Worm (Caenorhabditis elegans) whole organism, young adult: ENCODE measurements around the gene C43C3.4.

Experiments
- C17E4.6 ChIP-seq: fragments of 200-800 bp; sonication (Bioruptor generic); IDR thresholded peaks from 2 replicates; pipeline ENCODE4 v1.3.6; 2022; ENCODE audit warnings: missing genetic modification reagents, missing genetic modification characterization, missing compliant biosample characterization
- F10E7.11 ChIP-seq: sonication (generic microtip); optimal IDR thresholded peaks from 2 replicates; lab custom pipeline; 2017; ENCODE audit warnings: mild to moderate bottlenecking, missing genetic modification characterization, moderate library complexity, missing compliant biosample characterization
- F22D6.2 ChIP-seq: sonication (generic microtip); optimal IDR thresholded peaks from 2 replicates; lab custom pipeline; 2016; ENCODE audit warnings: mild to moderate bottlenecking, missing genetic modification characterization, missing compliant biosample characterization
- F49E8.2 ChIP-seq: sonication (generic microtip); optimal IDR thresholded peaks from 3 replicates; lab custom pipeline; 2017; ENCODE audit warnings: missing genetic modification characterization, mild to moderate bottlenecking, missing compliant biosample characterization, antibody characterized with exemption, moderate library complexity; ENCODE audit not compliant: insufficient read depth
- F55B11.4 ChIP-seq: sonication (generic microtip); optimal IDR thresholded peaks from 2 replicates; lab custom pipeline; 2016; ENCODE audit warnings: missing compliant biosample characterization, missing genetic modification characterization, borderline replicate concordance; ENCODE audit not compliant: insufficient read depth
- K11D2.4 ChIP-seq: fragments of 200-800 bp; sonication (Bioruptor generic); IDR thresholded peaks from 2 replicates; pipeline ENCODE4 v1.3.6; 2022; ENCODE audit warnings: missing genetic modification reagents, missing genetic modification characterization, missing compliant biosample characterization
- K12H6.12 ChIP-seq: fragments of 200-800 bp; sonication (Bioruptor generic); optimal IDR thresholded peaks from 2 replicates; lab custom pipeline; 2018; ENCODE audit warnings: mild to moderate bottlenecking, missing genetic modification characterization, missing compliant biosample characterization
- Y53F4B.3 ChIP-seq: fragments of 200-800 bp; sonication (Bioruptor generic); IDR thresholded peaks from 2 replicates; pipeline ENCODE4 v1.3.6; 2022; ENCODE audit warnings: missing genetic modification reagents, missing genetic modification characterization, missing compliant biosample characterization
- ZK185.1 ChIP-seq: sonication (generic microtip); optimal IDR thresholded peaks from 2 replicates; lab custom pipeline; 2016; ENCODE audit warnings: mild to moderate bottlenecking, missing genetic modification characterization, missing compliant biosample characterization; ENCODE audit not compliant: poor library complexity, severe bottlenecking
- ama-1 ChIP-seq, 3 experiments: fragments of 150-350 bp in 1 of 3; sonication (generic microtip) in 2 of 3; optimal IDR thresholded peaks; 2 replicates each; lab custom pipeline; 2014 to 2018; ENCODE audit warnings: missing biosample characterization in 2 of 3, missing genetic modification characterization in 2 of 3, missing genetic modification reagents in 2 of 3
- aptf-3 ChIP-seq: fragments of 200-800 bp; sonication (Bioruptor generic); IDR thresholded peaks from 2 replicates; pipeline ENCODE4 v1.3.6; 2022; ENCODE audit warnings: missing genetic modification characterization, missing compliant biosample characterization
- attf-5 ChIP-seq: fragments of 200-800 bp; sonication (Bioruptor generic); optimal IDR thresholded peaks from 2 replicates; lab custom pipeline; 2018; ENCODE audit warnings: mild to moderate bottlenecking, missing genetic modification characterization, missing compliant biosample characterization
- attf-6 ChIP-seq: fragments of 200-800 bp; sonication (Bioruptor generic); IDR thresholded peaks from 2 replicates; pipeline ENCODE4 v1.3.6; 2022; ENCODE audit warnings: missing genetic modification reagents, missing genetic modification characterization, missing compliant biosample characterization
- ccch-3 ChIP-seq: fragments of 200-800 bp; sonication (Bioruptor generic); optimal IDR thresholded peaks from 2 replicates; lab custom pipeline; 2018; ENCODE audit warnings: mild to moderate bottlenecking, missing genetic modification characterization, missing compliant biosample characterization
- cebp-1 ChIP-seq, 2 experiments: fragments of 200-800 bp in 1 of 2; sonication (Bioruptor generic) in 1 of 2; sonication (generic microtip) in 1 of 2; IDR thresholded peaks in 1 of 2; optimal IDR thresholded peaks in 1 of 2; 2 replicates each; pipeline versions ENCODE4 v1.3.6 to Lab custom; 2017 to 2022; ENCODE audit warnings: missing compliant biosample characterization in 2 of 2, missing genetic modification characterization in 2 of 2, mild to moderate bottlenecking in 1 of 2, missing genetic modification reagents in 1 of 2, moderate library complexity in 1 of 2
- ceh-100 ChIP-seq: fragments of 200-800 bp; sonication (Bioruptor generic); IDR thresholded peaks from 2 replicates; pipeline ENCODE4 v1.3.6; 2022; ENCODE audit warnings: missing genetic modification reagents, missing genetic modification characterization, missing compliant biosample characterization
- ceh-27 ChIP-seq: fragments of 200-800 bp; sonication (Bioruptor generic); optimal IDR thresholded peaks from 2 replicates; lab custom pipeline; 2018; ENCODE audit warnings: mild to moderate bottlenecking, missing genetic modification characterization, moderate library complexity, missing compliant biosample characterization
- ceh-79 ChIP-seq: sonication (generic microtip); optimal IDR thresholded peaks from 2 replicates; lab custom pipeline; 2017; ENCODE audit warnings: mild to moderate bottlenecking, missing genetic modification characterization, missing compliant biosample characterization
- ceh-91 ChIP-seq: fragments of 200-800 bp; sonication (Bioruptor generic); IDR thresholded peaks from 2 replicates; pipeline ENCODE4 v1.3.6; 2022; ENCODE audit warnings: missing genetic modification reagents, missing genetic modification characterization, missing compliant biosample characterization
- chd-7 ChIP-seq: sonication (generic microtip); optimal IDR thresholded peaks from 2 replicates; lab custom pipeline; 2016; ENCODE audit warnings: mild to moderate bottlenecking, missing genetic modification characterization, moderate library complexity, missing compliant biosample characterization
- die-1 ChIP-seq: sonication (generic microtip); optimal IDR thresholded peaks from 2 replicates; lab custom pipeline; 2016; ENCODE audit warnings: missing genotype, mild to moderate bottlenecking, missing genetic modification characterization, missing compliant biosample characterization
- dpl-1 ChIP-seq: fragments of 150-350 bp; optimal IDR thresholded peaks from 2 replicates; lab custom pipeline; 2014; ENCODE audit warnings: missing biosample characterization, missing genetic modification reagents, missing genetic modification characterization
- efl-1 ChIP-seq: fragments of 150-350 bp; optimal IDR thresholded peaks from 2 replicates; lab custom pipeline; 2014; ENCODE audit warnings: missing biosample characterization, missing genetic modification reagents, missing genetic modification characterization
- ekl-4 ChIP-seq: fragments of 200-800 bp; sonication (Bioruptor generic); IDR thresholded peaks from 2 replicates; pipeline ENCODE4 v1.3.6; 2022; ENCODE audit warnings: missing genetic modification reagents, missing genetic modification characterization, missing compliant biosample characterization
- gei-17 ChIP-seq: fragments of 200-800 bp; sonication (Bioruptor generic); optimal IDR thresholded peaks from 2 replicates; lab custom pipeline; 2018; ENCODE audit warnings: mild to moderate bottlenecking, missing genetic modification characterization, missing compliant biosample characterization
- him-1 ChIP-seq: sonication (generic microtip); optimal IDR thresholded peaks from 2 replicates; lab custom pipeline; 2016; ENCODE audit warnings: missing genotype, missing genetic modification reagents, missing genetic modification characterization, missing compliant biosample characterization
- hlh-12 ChIP-seq: sonication (generic microtip); optimal IDR thresholded peaks from 2 replicates; lab custom pipeline; 2016; ENCODE audit warnings: missing genetic modification characterization, missing compliant biosample characterization
- lag-1 ChIP-seq: fragments of 200-800 bp; sonication (Bioruptor generic); IDR thresholded peaks from 2 replicates; pipeline ENCODE4 v1.3.6; 2022; ENCODE audit warnings: missing genetic modification reagents, missing genetic modification characterization, missing compliant biosample characterization
- let-526 ChIP-seq: fragments of 200-800 bp; sonication (Bioruptor generic); IDR thresholded peaks from 2 replicates; pipeline ENCODE4 v1.3.6; 2022; ENCODE audit warnings: missing genetic modification reagents, missing genetic modification characterization, missing compliant biosample characterization
- let-607 ChIP-seq, 2 experiments: fragments of 200-800 bp in 1 of 2; sonication (Bioruptor generic) in 1 of 2; sonication (generic microtip) in 1 of 2; optimal IDR thresholded peaks; 2 replicates each; lab custom pipeline; 2016 to 2018; ENCODE audit warnings: mild to moderate bottlenecking in 2 of 2, missing compliant biosample characterization in 2 of 2, missing genetic modification characterization in 2 of 2, moderate library complexity in 2 of 2, missing genotype in 1 of 2
- lin-26 ChIP-seq: fragments of 200-800 bp; sonication (Bioruptor generic); IDR thresholded peaks from 2 replicates; pipeline ENCODE4 v1.3.6; 2022; ENCODE audit warnings: missing genetic modification reagents, missing genetic modification characterization, missing compliant biosample characterization
- lsl-1 ChIP-seq: fragments of 200-800 bp; sonication (Bioruptor generic); optimal IDR thresholded peaks from 2 replicates; lab custom pipeline; 2018; ENCODE audit warnings: mild to moderate bottlenecking, missing genetic modification characterization, moderate library complexity, missing compliant biosample characterization
- lsy-27 ChIP-seq: sonication (generic microtip); optimal IDR thresholded peaks from 2 replicates; lab custom pipeline; 2017; ENCODE audit warnings: missing genetic modification characterization, mild to moderate bottlenecking, missing compliant biosample characterization, antibody characterized with exemption, missing genotype, borderline replicate concordance; ENCODE audit not compliant: insufficient read depth
- mcd-1 ChIP-seq: fragments of 200-800 bp; sonication (Bioruptor generic); IDR thresholded peaks from 2 replicates; pipeline ENCODE4 v1.3.6; 2022; ENCODE audit warnings: missing genetic modification reagents, missing genetic modification characterization, missing compliant biosample characterization
- mel-28 ChIP-seq: sonication (generic microtip); optimal IDR thresholded peaks from 2 replicates; lab custom pipeline; 2016; ENCODE audit warnings: borderline replicate concordance, mild to moderate bottlenecking, missing genetic modification characterization, missing compliant biosample characterization
- mes-4 ChIP-seq: sonication (generic microtip); optimal IDR thresholded peaks from 2 replicates; lab custom pipeline; 2016; ENCODE audit warnings: missing genotype, missing genetic modification characterization, missing compliant biosample characterization
- nfya-1 ChIP-seq: sonication (generic microtip); optimal IDR thresholded peaks from 2 replicates; lab custom pipeline; 2017; ENCODE audit warnings: antibody characterized with exemption, missing compliant biosample characterization, missing genetic modification characterization, borderline replicate concordance; ENCODE audit not compliant: insufficient read depth
- nhr-80 ChIP-seq: sonication (generic microtip); optimal IDR thresholded peaks from 2 replicates; lab custom pipeline; 2016; ENCODE audit warnings: missing genetic modification characterization, missing compliant biosample characterization
- nhr-90 ChIP-seq: sonication (generic microtip); optimal IDR thresholded peaks from 2 replicates; lab custom pipeline; 2016; ENCODE audit warnings: missing genotype, mild to moderate bottlenecking, missing genetic modification characterization, missing compliant biosample characterization
- pha-4 ChIP-seq: fragments of 150-350 bp; sonication (generic microtip); optimal IDR thresholded peaks from 2 replicates; lab custom pipeline; 2014; ENCODE audit warnings: missing biosample characterization, missing genetic modification reagents, missing genetic modification characterization
- snpc-3.4 ChIP-seq: sonication (generic microtip); optimal IDR thresholded peaks from 2 replicates; lab custom pipeline; 2017; ENCODE audit warnings: missing genetic modification characterization, mild to moderate bottlenecking, missing compliant biosample characterization, antibody characterized with exemption, moderate library complexity, missing genotype, missing genetic modification reagents
- tbx-9 ChIP-seq: sonication (generic microtip); optimal IDR thresholded peaks from 2 replicates; lab custom pipeline; 2016; ENCODE audit warnings: borderline replicate concordance, missing genetic modification characterization, inconsistent platforms, missing compliant biosample characterization
- tlf-1 ChIP-seq: fragments of 200-800 bp; sonication (Bioruptor generic); optimal IDR thresholded peaks from 2 replicates; lab custom pipeline; 2018; ENCODE audit warnings: mild to moderate bottlenecking, missing genetic modification characterization, missing compliant biosample characterization
- unc-130 ChIP-seq: sonication (generic microtip); optimal IDR thresholded peaks from 2 replicates; lab custom pipeline; 2016; ENCODE audit warnings: missing genetic modification reagents, missing genetic modification characterization, missing compliant biosample characterization
- xnd-1 ChIP-seq: sonication (generic microtip); optimal IDR thresholded peaks from 2 replicates; lab custom pipeline; 2016; ENCODE audit warnings: missing genotype, missing genetic modification reagents, missing genetic modification characterization, missing compliant biosample characterization
- zfh-2 ChIP-seq: fragments of 200-800 bp; sonication (Bioruptor generic); conservative IDR thresholded peaks from 2 replicates; pipeline ENCODE4 v1.3.6; 2022; ENCODE audit warnings: missing genetic modification reagents, missing genetic modification characterization, missing compliant biosample characterization
- ztf-18 ChIP-seq: sonication (generic microtip); optimal IDR thresholded peaks from 2 replicates; lab custom pipeline; 2016; ENCODE audit warnings: missing genotype, mild to moderate bottlenecking, missing genetic modification characterization, missing compliant biosample characterization

C43C3.4 gene

DNA sequence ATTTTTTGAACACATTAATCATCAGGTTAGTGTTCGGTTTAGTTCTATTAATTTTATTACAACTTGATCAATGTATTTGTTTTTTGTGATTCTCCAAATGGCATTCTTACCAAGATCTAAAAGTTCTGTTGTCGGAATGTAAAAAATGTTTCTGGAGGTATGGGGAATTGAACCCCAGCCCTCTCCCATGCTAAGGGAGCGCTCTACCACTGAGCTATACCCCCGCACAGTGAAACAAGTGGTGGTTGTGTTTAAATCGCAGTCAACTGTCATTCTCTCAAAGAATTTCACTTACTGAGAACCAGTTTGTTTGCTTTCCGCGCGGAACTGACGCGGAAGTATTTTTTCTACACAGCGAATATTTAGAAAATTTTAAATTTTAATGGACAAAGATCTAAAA is 37.0 kb downstream of the C43C3.4 start (continued):
- TF ChIP-seq lag-1 (GFP tag; lab: Robert Waterston, UW) (no peak), pha-4 (tag; lab: Kevin White, UChicago) (no peak), ccch-3 (GFP tag; lab: Kevin White, UChicago) (peak; percentile 11), dpl-1 (GFP tag; lab: Kevin White, UChicago) (no peak), unc-130 (GFP tag; lab: Kevin White, UChicago) (no peak), lin-26 (GFP tag; lab: Robert Waterston, UW) (peak; percentile 92), chd-7 (peak; percentile 85), ZK185.1 (tag; lab: Kevin White, UChicago) (peak; percentile 71), F22D6.2 (tag; lab: Kevin White, UChicago) (no peak), ceh-27 (GFP tag; lab: Kevin White, UChicago) (peak; percentile 37), nfya-1 (tag; lab: Kevin White, UChicago) (no peak), tbx-9 (no peak), cebp-1 (GFP tag; IDR thresholded peaks at IDR 0.05; lab: Robert Waterston, UW) (no peak), cebp-1 (tag; optimal IDR thresholded peaks at IDR 0.05; lab: Kevin White, UChicago) (peak; percentile 59), mel-28 (tag; lab: Kevin White, UChicago) (no peak), K11D2.4 (no peak), nhr-90 (peak; percentile 81), F49E8.2 (tag; lab: Kevin White, UChicago) (peak; percentile 27), K12H6.12 (peak; percentile 35), ceh-79 (tag; lab: Kevin White, UChicago) (peak; percentile 65), ztf-18 (tag; lab: Kevin White, UChicago) (peak; percentile 66), nhr-80 (tag; lab: Kevin White, UChicago) (no peak), zfh-2 (GFP tag; lab: Robert Waterston, UW) (no peak), tlf-1 (GFP tag; lab: Kevin White, UChicago) (no peak), gei-17 (GFP tag; lab: Kevin White, UChicago) (peak; percentile 14), ama-1 (optimal IDR thresholded peaks at IDR 0.05; lab: Kevin White, UChicago) (no peak), ama-1 (GFP tag; optimal IDR thresholded peaks at IDR 0.05; lab: Kevin White, UChicago) (peak in 1 of 2 experiments; percentile 95), aptf-3 (GFP tag; lab: Robert Waterston, UW) (peak; percentile 93), attf-6 (peak; percentile 36; the same call in 1 of the 2 replicates), F55B11.4 (no peak), let-607 (tag; optimal IDR thresholded peaks at IDR 0.05; lab: Kevin White, UChicago) (peak; percentile 14 to 57), efl-1 (GFP tag; lab: Kevin White, UChicago) (no peak), him-1 (tag; lab: Kevin White, UChicago) (peak; percentile 91), C17E4.6 (GFP tag; lab: Robert Waterston, UW) (peak; percentile 75; the same call in 1 of the 2 replicates), mcd-1 (GFP tag; lab: Robert Waterston, UW) (peak; percentile 40; the same call in 1 of the 2 replicates), lsl-1 (GFP tag; lab: Kevin White, UChicago) (no peak), ceh-100 (GFP tag; lab: Robert Waterston, UW) (peak; percentile 61), die-1 (tag; lab: Kevin White, UChicago) (peak; percentile 90), mes-4 (tag; lab: Kevin White, UChicago) (peak; percentile 49), xnd-1 (tag; lab: Kevin White, UChicago) (no peak), lsy-27 (tag; lab: Kevin White, UChicago) (no peak), snpc-3.4 (tag; lab: Kevin White, UChicago) (peak; percentile 49), attf-5 (GFP tag; lab: Kevin White, UChicago) (peak; percentile 22), let-526 (GFP tag; lab: Robert Waterston, UW) (no peak), F10E7.11 (tag; lab: Kevin White, UChicago) (peak; percentile 18), ekl-4 (GFP tag; lab: Robert Waterston, UW) (no peak), ceh-91 (GFP tag; lab: Robert Waterston, UW) (no peak), Y53F4B.3 (GFP tag; lab: Robert Waterston, UW) (no peak), hlh-12 (tag; lab: Kevin White, UChicago) (peak; percentile 72)
